Fruit fly (Drosophila melanogaster): ENCODE results near the gene mRpL22.

The mRpL22 gene

DNA sequence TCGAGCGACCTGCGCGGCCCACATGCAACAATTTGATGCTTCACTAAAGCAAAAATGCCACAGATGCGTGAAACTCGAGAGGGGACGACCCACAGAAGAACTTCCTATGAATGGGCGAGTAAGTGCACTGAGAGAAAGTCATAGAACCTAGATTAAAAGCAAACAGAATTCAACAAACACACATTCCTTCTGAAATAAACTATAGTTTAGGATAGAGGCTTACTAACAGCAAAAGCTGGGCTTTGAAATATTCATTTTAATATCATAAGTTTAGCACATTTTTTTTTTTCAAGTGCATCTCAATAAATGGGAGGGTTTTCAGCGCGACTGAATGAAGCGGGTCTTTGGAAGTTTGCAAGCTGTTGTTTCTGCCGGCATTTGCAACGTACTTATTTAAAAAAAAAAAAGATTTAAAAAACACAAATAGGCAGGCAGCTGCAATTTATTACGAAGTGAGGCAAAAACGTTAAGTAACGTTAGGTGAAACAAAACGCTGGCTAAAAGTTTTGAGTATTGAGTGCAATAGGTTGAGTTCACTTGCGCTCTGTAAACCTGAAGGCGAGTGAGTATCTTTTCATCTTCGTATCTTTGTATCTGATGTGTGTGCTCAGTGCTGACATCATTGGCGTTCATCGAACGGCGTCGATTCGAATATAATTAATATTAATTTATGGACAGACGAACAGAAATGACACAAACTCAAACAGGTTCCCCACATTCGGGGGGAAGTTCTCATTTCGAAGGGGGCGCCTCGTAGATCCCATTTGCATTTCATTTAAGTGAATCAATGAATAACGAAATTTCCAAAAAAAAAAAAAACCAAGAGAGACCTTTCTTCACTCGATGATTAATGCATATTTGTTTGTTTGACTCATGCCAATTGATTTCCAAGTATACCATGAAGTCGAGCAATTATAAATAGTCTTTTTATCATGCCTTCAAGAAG lies 10.6 kb upstream of the mRpL22 start (continued):
- TF ChIP-seq BtbVII (GFP tag; optimal IDR thresholded peaks at IDR 0.05) (no peak), CG12391 (tag; optimal IDR thresholded peaks at IDR 0.05) (peak; percentile 34), al (GFP tag; IDR thresholded peaks at IDR 0.05) (no peak), cwo (GFP tag; optimal IDR thresholded peaks at IDR 0.05) (no peak), bcd (GFP tag; optimal IDR thresholded peaks at IDR 0.05) (peak; percentile 36), CG7556 (GFP tag; optimal IDR thresholded peaks at IDR 0.05) (peak; percentile 17), Dip2 (GFP tag; IDR thresholded peaks at IDR 0.05) (no peak), Side (GFP tag; optimal IDR thresholded peaks at IDR 0.05) (peak; percentile 64), bbx (GFP tag; IDR thresholded peaks at IDR 0.05; ENCODE audit: partially characterized antibody) (no peak), Doc3 (GFP tag; IDR thresholded peaks at IDR 0.05; ENCODE audit: partially characterized antibody) (no peak), pb (GFP tag; optimal IDR thresholded peaks at IDR 0.05) (peak; percentile 49), sisA (GFP tag; IDR thresholded peaks at IDR 0.05) (peak; percentile 77), gem (tag; optimal IDR thresholded peaks at IDR 0.05) (peak; percentile 59), pnt (GFP tag; optimal IDR thresholded peaks at IDR 0.05) (peak; percentile 74), schlank (tag; optimal IDR thresholded peaks at IDR 0.05) (no peak), shn (GFP tag; optimal IDR thresholded peaks at IDR 0.05) (no peak), onecut (GFP tag; IDR thresholded peaks at IDR 0.05) (peak; percentile 61), CG17385 (GFP tag; optimal IDR thresholded peaks at IDR 0.05) (no peak), gsb-n (tag; optimal IDR thresholded peaks at IDR 0.05) (peak; percentile 12), ranshi (GFP tag; IDR thresholded peaks at IDR 0.05) (peak; percentile 58; the same call in 1 of the 2 replicates), corto (GFP tag; optimal IDR thresholded peaks at IDR 0.05) (no peak), CG6272 (GFP tag; IDR thresholded peaks at IDR 0.05) (0 out of 2 replicates have a peak, but pooled peaks have one; percentile 42), maf-S (GFP tag; optimal IDR thresholded peaks at IDR 0.05) (no peak), CG32532 (GFP tag; IDR thresholded peaks at IDR 0.05) (peak; percentile 55; the same call in 1 of the 2 replicates), CG11085 (GFP tag; IDR thresholded peaks at IDR 0.05) (peak; percentile 36; the same call in 1 of the 2 replicates), knrl (GFP tag; IDR thresholded peaks at IDR 0.05; ENCODE audit: partially characterized antibody) (no peak), NK7.1 (GFP tag; optimal IDR thresholded peaks at IDR 0.05) (peak; percentile 7), danr (GFP tag; IDR thresholded peaks at IDR 0.05) (peak; percentile 49; the same call in 1 of the 2 replicates), odd (GFP tag; optimal IDR thresholded peaks at IDR 0.05) (no peak), dmrt99B (tag; optimal IDR thresholded peaks at IDR 0.05) (peak; percentile 61), Jarid2 (GFP tag; optimal IDR thresholded peaks at IDR 0.05) (peak; percentile 16), Sry-β (GFP tag; optimal IDR thresholded peaks at IDR 0.05) (no peak), kni (GFP tag; optimal IDR thresholded peaks at IDR 0.05) (no peak), CG17612 (GFP tag; IDR thresholded peaks at IDR 0.05) (peak; percentile 50; the same call in 1 of the 2 replicates), eyg (GFP tag; optimal IDR thresholded peaks at IDR 0.05) (no peak), Dfd (GFP tag; optimal IDR thresholded peaks at IDR 0.05) (no peak), Fer2 (tag; optimal IDR thresholded peaks at IDR 0.05) (no peak), CG14667 (GFP tag; IDR thresholded peaks at IDR 0.05) (peak; percentile 49), CG1603 (tag; optimal IDR thresholded peaks at IDR 0.05) (peak; percentile 72), zf30C (GFP tag; optimal IDR thresholded peaks at IDR 0.05) (peak; percentile 41), salm (tag; optimal IDR thresholded peaks at IDR 0.05) (no peak), jing (GFP tag; optimal IDR thresholded peaks at IDR 0.05) (peak; percentile 10), hth (optimal IDR thresholded peaks at IDR 0.05) (no peak), BEAF-32 (GFP tag; optimal IDR thresholded peaks at IDR 0.05) (no peak), zen (tag; optimal IDR thresholded peaks at IDR 0.05) (peak; percentile 47), Hmx (GFP tag; optimal IDR thresholded peaks at IDR 0.05) (no peak), MBD-R2 (GFP tag; IDR thresholded peaks at IDR 0.05) (0 out of 2 replicates have a peak, but pooled peaks have one; percentile 25), CG18619 (GFP tag; optimal IDR thresholded peaks at IDR 0.05) (no peak)

All from whole organism, embryonic.